Worm (Caenorhabditis elegans) whole organism, young adult: ENCODE results near the gene srn-1.
A peak's percentile ranks its signal among the peaks of the same experiment; 100 is the strongest.

Experiments used
- B0261.1 ChIP-seq: sonication (generic microtip); optimal IDR thresholded peaks from 2 replicates; lab custom pipeline; 2016; ENCODE audit warnings: mild to moderate bottlenecking, missing genetic modification characterization, moderate library complexity, missing compliant biosample characterization
- B0336.3 ChIP-seq: fragments of 200-800 bp; sonication (Bioruptor generic); IDR thresholded peaks from 2 replicates; pipeline ENCODE4 v1.3.6; 2022; ENCODE audit warnings: missing genetic modification characterization, missing compliant biosample characterization
- F33H1.4 ChIP-seq: fragments of 200-800 bp; sonication (Bioruptor generic); IDR thresholded peaks from 2 replicates; pipeline ENCODE4 v1.3.6; 2022; ENCODE audit warnings: missing genetic modification reagents, missing genetic modification characterization, missing compliant biosample characterization
- F57C9.4 ChIP-seq: sonication (generic microtip); optimal IDR thresholded peaks from 2 replicates; lab custom pipeline; 2017; ENCODE audit warnings: mild to moderate bottlenecking, missing genetic modification characterization, missing compliant biosample characterization
- Y53G8AR.9 ChIP-seq: fragments of 200-800 bp; sonication (Bioruptor generic); conservative IDR thresholded peaks from 2 replicates; pipeline ENCODE4 v1.3.6; 2022; ENCODE audit warnings: missing genetic modification reagents, missing genetic modification characterization, missing compliant biosample characterization
- ZK185.1 ChIP-seq: sonication (generic microtip); optimal IDR thresholded peaks from 2 replicates; lab custom pipeline; 2016; ENCODE audit warnings: mild to moderate bottlenecking, missing genetic modification characterization, missing compliant biosample characterization; ENCODE audit not compliant: poor library complexity, severe bottlenecking
- ama-1 ChIP-seq, 3 experiments: fragments of 150-350 bp in 1 of 3; sonication (generic microtip) in 2 of 3; optimal IDR thresholded peaks; 2 replicates each; lab custom pipeline; 2014 to 2018; ENCODE audit warnings: missing biosample characterization in 2 of 3, missing genetic modification characterization in 2 of 3, missing genetic modification reagents in 2 of 3
- atf-7 ChIP-seq: sonication (generic microtip); optimal IDR thresholded peaks from 2 replicates; lab custom pipeline; 2017; ENCODE audit warnings: mild to moderate bottlenecking, missing genetic modification characterization, missing compliant biosample characterization
- attf-3 ChIP-seq: fragments of 200-800 bp; sonication (Bioruptor generic); conservative IDR thresholded peaks from 2 replicates; pipeline ENCODE4 v1.3.6; 2022; ENCODE audit warnings: missing genetic modification reagents, missing genetic modification characterization, missing compliant biosample characterization
- cebp-1 ChIP-seq, 2 experiments: fragments of 200-800 bp in 1 of 2; sonication (Bioruptor generic) in 1 of 2; sonication (generic microtip) in 1 of 2; IDR thresholded peaks in 1 of 2; optimal IDR thresholded peaks in 1 of 2; 2 replicates each; pipeline versions ENCODE4 v1.3.6 to Lab custom; 2017 to 2022; ENCODE audit warnings: missing compliant biosample characterization in 2 of 2, missing genetic modification characterization in 2 of 2, mild to moderate bottlenecking in 1 of 2, missing genetic modification reagents in 1 of 2, moderate library complexity in 1 of 2
- cebp-2 ChIP-seq: fragments of 200-800 bp; sonication (Bioruptor generic); IDR thresholded peaks from 2 replicates; pipeline ENCODE4 v1.3.6; 2022; ENCODE audit warnings: missing genetic modification characterization, missing compliant biosample characterization
- ceh-100 ChIP-seq: fragments of 200-800 bp; sonication (Bioruptor generic); IDR thresholded peaks from 2 replicates; pipeline ENCODE4 v1.3.6; 2022; ENCODE audit warnings: missing genetic modification reagents, missing genetic modification characterization, missing compliant biosample characterization
- die-1 ChIP-seq: sonication (generic microtip); optimal IDR thresholded peaks from 2 replicates; lab custom pipeline; 2016; ENCODE audit warnings: missing genotype, mild to moderate bottlenecking, missing genetic modification characterization, missing compliant biosample characterization
- dox-1 ChIP-seq: fragments of 200-800 bp; sonication (Bioruptor generic); IDR thresholded peaks from 2 replicates; pipeline ENCODE4 v1.3.6; 2022; ENCODE audit warnings: missing genetic modification reagents, missing genetic modification characterization, missing compliant biosample characterization
- egl-44 ChIP-seq: fragments of 200-800 bp; sonication (Bioruptor generic); IDR thresholded peaks from 2 replicates; pipeline ENCODE4 v1.3.6; 2022; ENCODE audit warnings: missing genetic modification reagents, missing genetic modification characterization, missing compliant biosample characterization
- ets-4 ChIP-seq: fragments of 200-800 bp; sonication (Bioruptor generic); optimal IDR thresholded peaks from 2 replicates; lab custom pipeline; 2018; ENCODE audit warnings: mild to moderate bottlenecking, missing genetic modification characterization, missing compliant biosample characterization
- hlh-12 ChIP-seq: sonication (generic microtip); optimal IDR thresholded peaks from 2 replicates; lab custom pipeline; 2016; ENCODE audit warnings: missing genetic modification characterization, missing compliant biosample characterization
- hmg-1.2 ChIP-seq: fragments of 200-800 bp; sonication (Bioruptor generic); IDR thresholded peaks from 2 replicates; pipeline ENCODE4 v1.3.6; 2022; ENCODE audit warnings: missing genetic modification reagents, missing genetic modification characterization, missing compliant biosample characterization
- hrde-1 ChIP-seq: sonication (generic microtip); optimal IDR thresholded peaks from 2 replicates; lab custom pipeline; 2016; ENCODE audit warnings: missing genetic modification characterization, mild to moderate bottlenecking, missing compliant biosample characterization, moderate library complexity, missing genotype, missing genetic modification reagents, borderline replicate concordance
- let-607 ChIP-seq, 2 experiments: fragments of 200-800 bp in 1 of 2; sonication (Bioruptor generic) in 1 of 2; sonication (generic microtip) in 1 of 2; optimal IDR thresholded peaks; 2 replicates each; lab custom pipeline; 2016 to 2018; ENCODE audit warnings: mild to moderate bottlenecking in 2 of 2, missing compliant biosample characterization in 2 of 2, missing genetic modification characterization in 2 of 2, moderate library complexity in 2 of 2, missing genotype in 1 of 2
- lin-26 ChIP-seq: fragments of 200-800 bp; sonication (Bioruptor generic); IDR thresholded peaks from 2 replicates; pipeline ENCODE4 v1.3.6; 2022; ENCODE audit warnings: missing genetic modification reagents, missing genetic modification characterization, missing compliant biosample characterization
- lin-40 ChIP-seq: sonication (generic microtip); optimal IDR thresholded peaks from 2 replicates; lab custom pipeline; 2016; ENCODE audit warnings: missing genetic modification characterization, mild to moderate bottlenecking, missing compliant biosample characterization, missing genotype, missing genetic modification reagents
- lin-54 ChIP-seq: fragments of 200-800 bp; sonication (Bioruptor generic); optimal IDR thresholded peaks from 2 replicates; lab custom pipeline; 2018; ENCODE audit warnings: mild to moderate bottlenecking, missing genetic modification characterization, missing compliant biosample characterization
- madf-10 ChIP-seq: sonication (generic microtip); optimal IDR thresholded peaks from 2 replicates; lab custom pipeline; 2016; ENCODE audit warnings: mild to moderate bottlenecking, missing genetic modification characterization, missing compliant biosample characterization
- mcd-1 ChIP-seq: fragments of 200-800 bp; sonication (Bioruptor generic); IDR thresholded peaks from 2 replicates; pipeline ENCODE4 v1.3.6; 2022; ENCODE audit warnings: missing genetic modification reagents, missing genetic modification characterization, missing compliant biosample characterization
- mes-4 ChIP-seq: sonication (generic microtip); optimal IDR thresholded peaks from 2 replicates; lab custom pipeline; 2016; ENCODE audit warnings: missing genotype, missing genetic modification characterization, missing compliant biosample characterization
- nfyb-1 ChIP-seq: fragments of 200-800 bp; sonication (Bioruptor generic); IDR thresholded peaks from 2 replicates; pipeline ENCODE4 v1.3.6; 2022; ENCODE audit warnings: missing genetic modification reagents, missing genetic modification characterization, missing compliant biosample characterization
- nhr-27 ChIP-seq: fragments of 200-800 bp; sonication (Bioruptor generic); optimal IDR thresholded peaks from 2 replicates; lab custom pipeline; 2018; ENCODE audit warnings: mild to moderate bottlenecking, missing genetic modification characterization, moderate library complexity, missing compliant biosample characterization
- nhr-80 ChIP-seq: sonication (generic microtip); optimal IDR thresholded peaks from 2 replicates; lab custom pipeline; 2016; ENCODE audit warnings: missing genetic modification characterization, missing compliant biosample characterization
- nhr-90 ChIP-seq: sonication (generic microtip); optimal IDR thresholded peaks from 2 replicates; lab custom pipeline; 2016; ENCODE audit warnings: missing genotype, mild to moderate bottlenecking, missing genetic modification characterization, missing compliant biosample characterization
- pbrm-1 ChIP-seq: fragments of 200-800 bp; sonication (Bioruptor generic); IDR thresholded peaks from 2 replicates; pipeline ENCODE4 v1.3.6; 2022; ENCODE audit warnings: missing genetic modification reagents, missing genetic modification characterization, missing compliant biosample characterization
- snpc-1.3 ChIP-seq: sonication (generic microtip); optimal IDR thresholded peaks from 2 replicates; lab custom pipeline; 2017; ENCODE audit warnings: missing genetic modification characterization, mild to moderate bottlenecking, missing compliant biosample characterization, antibody characterized with exemption, moderate library complexity, missing genotype, missing genetic modification reagents; ENCODE audit not compliant: insufficient read depth
- tbp1 ChIP-seq: fragments of 200-800 bp; sonication (Bioruptor generic); optimal IDR thresholded peaks from 2 replicates; lab custom pipeline; 2018; ENCODE audit warnings: mild to moderate bottlenecking, missing genetic modification characterization, missing compliant biosample characterization
- tlf-1 ChIP-seq: fragments of 200-800 bp; sonication (Bioruptor generic); optimal IDR thresholded peaks from 2 replicates; lab custom pipeline; 2018; ENCODE audit warnings: mild to moderate bottlenecking, missing genetic modification characterization, missing compliant biosample characterization
- unc-62 ChIP-seq: fragments of 150-350 bp; optimal IDR thresholded peaks from 2 replicates; lab custom pipeline; 2014; ENCODE audit warnings: missing biosample characterization, missing genetic modification reagents, missing genetic modification characterization
- ztf-18 ChIP-seq: sonication (generic microtip); optimal IDR thresholded peaks from 2 replicates; lab custom pipeline; 2016; ENCODE audit warnings: missing genotype, mild to moderate bottlenecking, missing genetic modification characterization, missing compliant biosample characterization
- ztf-22 ChIP-seq: fragments of 200-800 bp; sonication (Bioruptor generic); optimal IDR thresholded peaks from 2 replicates; lab custom pipeline; 2018; ENCODE audit warnings: mild to moderate bottlenecking, missing genetic modification characterization, moderate library complexity, missing compliant biosample characterization
- ztf-26 ChIP-seq: sonication (generic microtip); optimal IDR thresholded peaks from 2 replicates; lab custom pipeline; 2017; ENCODE audit warnings: missing genetic modification characterization, missing compliant biosample characterization
- ztf-6 ChIP-seq: fragments of 200-800 bp; sonication (Bioruptor generic); IDR thresholded peaks from 2 replicates; pipeline ENCODE4 v1.3.6; 2022; ENCODE audit warnings: missing genetic modification reagents, missing genetic modification characterization, missing compliant biosample characterization

Gene srn-1

DNA sequence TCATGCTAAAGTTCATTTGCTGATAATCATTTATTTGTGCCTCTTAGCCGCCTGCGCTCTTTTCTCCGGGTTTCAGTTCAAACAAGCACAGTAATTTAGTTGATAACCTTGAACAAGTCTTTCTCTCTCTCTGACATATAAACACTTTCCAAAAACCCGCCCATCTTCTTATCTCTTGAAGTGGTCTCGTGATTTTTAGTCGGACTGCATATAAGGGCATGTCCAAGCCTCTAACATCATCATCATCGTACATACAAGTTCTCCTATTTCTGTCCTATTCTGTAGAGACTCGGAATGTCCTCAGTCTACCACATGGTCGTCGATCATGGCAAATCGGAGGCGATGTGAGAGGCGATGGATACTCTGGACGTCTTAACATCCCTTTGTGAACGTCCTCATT, 10.0 kb downstream of the srn-1 start, which contains the start of gene F31F7.1:
TSS of gene F31F7.1 (plus strand) at position 235 of the 400 bp plus-strand sequence.
- TF ChIP-seq tlf-1 (peak; percentile 5), ztf-22 (peak; percentile 76), nhr-27 (tag; lab: Kevin White, UChicago) (no peak), ZK185.1 (peak; percentile 36), madf-10 (peak; percentile 49), tbp1 (GFP tag; lab: Kevin White, UChicago) (peak; percentile 49), attf-3 (GFP tag; lab: Robert Waterston, UW) (no peak), nhr-80 (tag; lab: Kevin White, UChicago) (peak; percentile 98), atf-7 (tag; lab: Kevin White, UChicago) (peak; percentile 46), pbrm-1 (GFP tag; lab: Robert Waterston, UW) (0 out of 2 replicates have a peak, but pooled peaks have one; percentile 6), lin-40 (tag; lab: Kevin White, UChicago) (peak; percentile 30), dox-1 (GFP tag; lab: Robert Waterston, UW) (peak; percentile 56), egl-44 (GFP tag; lab: Robert Waterston, UW) (0 out of 2 replicates have a peak, but pooled peaks have one; percentile 40), ztf-26 (tag; lab: Kevin White, UChicago) (peak; percentile 19), ztf-18 (tag; lab: Kevin White, UChicago) (peak; percentile 18), unc-62 (GFP tag; lab: Kevin White, UChicago) (no peak), snpc-1.3 (tag; lab: Kevin White, UChicago) (no peak), ets-4 (GFP tag; lab: Kevin White, UChicago) (peak; percentile 17), let-607 (tag; optimal IDR thresholded peaks at IDR 0.05; lab: Kevin White, UChicago) (peak in 1 of 2 experiments; percentile 20), cebp-1 (GFP tag; IDR thresholded peaks at IDR 0.05; lab: Robert Waterston, UW) (no peak), cebp-1 (tag; optimal IDR thresholded peaks at IDR 0.05; lab: Kevin White, UChicago) (peak; percentile 17), F33H1.4 (GFP tag; lab: Robert Waterston, UW) (no peak), ama-1 (optimal IDR thresholded peaks at IDR 0.05; lab: Kevin White, UChicago) (peak; percentile 77), ama-1 (GFP tag; optimal IDR thresholded peaks at IDR 0.05; lab: Kevin White, UChicago) (no peak)

DNA sequence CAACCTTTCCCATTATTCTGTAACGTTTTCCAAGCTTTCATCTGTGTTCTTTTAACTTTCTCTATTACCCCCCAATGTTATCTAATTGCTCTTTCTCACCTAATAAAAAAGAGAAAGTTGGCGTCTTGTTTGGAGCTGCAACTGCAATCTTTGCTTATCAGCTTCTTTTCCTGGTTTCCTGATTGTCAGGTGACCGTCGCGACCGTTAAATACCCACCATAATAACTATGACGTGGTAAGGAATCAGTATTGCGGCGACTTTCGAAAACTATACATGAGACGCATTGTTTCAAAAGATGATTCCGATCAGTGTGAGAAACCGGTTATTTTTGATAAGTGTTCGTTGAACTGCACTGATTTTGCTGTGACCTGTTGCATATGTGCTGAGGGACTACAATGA, 11.0 kb downstream of the srn-1 start:
- no peak for TF ChIP-seq lin-26 (GFP tag; lab: Robert Waterston, UW)
- peak; percentile 24 for TF ChIP-seq tbp1 (GFP tag; lab: Kevin White, UChicago)
- TF ChIP-seq die-1 (tag; lab: Kevin White, UChicago), result no peak
- TF ChIP-seq ceh-100 (GFP tag; lab: Robert Waterston, UW), result no peak
- TF ChIP-seq hlh-12 (tag; lab: Kevin White, UChicago), result no peak
- TF ChIP-seq ets-4 (GFP tag; lab: Kevin White, UChicago), result peak; percentile 63
- no peak for TF ChIP-seq ztf-6 (GFP tag; lab: Robert Waterston, UW)
- TF ChIP-seq B0336.3 (GFP tag; lab: Robert Waterston, UW), result no peak
- TF ChIP-seq mes-4 (tag; lab: Kevin White, UChicago), result no peak
- peak; percentile 34 for TF ChIP-seq nhr-90 (tag; lab: Kevin White, UChicago)
- no peak for TF ChIP-seq Y53G8AR.9 (GFP tag; lab: Robert Waterston, UW)
- peak in 1 of 2 experiments; percentile 17 for TF ChIP-seq let-607 (tag; optimal IDR thresholded peaks at IDR 0.05; lab: Kevin White, UChicago)
- no peak for TF ChIP-seq B0261.1 (tag; lab: Kevin White, UChicago)
- no peak for TF ChIP-seq mcd-1
- peak; percentile 37 for TF ChIP-seq atf-7 (tag; lab: Kevin White, UChicago)
- TF ChIP-seq F33H1.4 (GFP tag; lab: Robert Waterston, UW), result no peak
- no peak for TF ChIP-seq ztf-18 (tag; lab: Kevin White, UChicago)
- no peak for TF ChIP-seq cebp-1 (GFP tag; IDR thresholded peaks at IDR 0.05; lab: Robert Waterston, UW)
- TF ChIP-seq cebp-1 (tag; optimal IDR thresholded peaks at IDR 0.05; lab: Kevin White, UChicago), result peak; percentile 57
- peak; percentile 49 for TF ChIP-seq ztf-22
- peak; percentile 54; the same call in 1 of the 2 replicates for TF ChIP-seq dox-1 (GFP tag; lab: Robert Waterston, UW)
- TF ChIP-seq cebp-2 (GFP tag; lab: Robert Waterston, UW), result no peak
- no peak for TF ChIP-seq hrde-1 (tag; lab: Kevin White, UChicago)
- TF ChIP-seq lin-54 (GFP tag; lab: Kevin White, UChicago), result no peak
- TF ChIP-seq nhr-80 (tag; lab: Kevin White, UChicago), result peak; percentile 93
- TF ChIP-seq hmg-1.2 (GFP tag; lab: Robert Waterston, UW), result 0 out of 2 replicates have a peak, but pooled peaks have one; percentile 14
- TF ChIP-seq pbrm-1 (GFP tag; lab: Robert Waterston, UW), result no peak
- peak; percentile 49; the same call in 1 of the 2 replicates for TF ChIP-seq nfyb-1
- TF ChIP-seq F57C9.4 (tag; lab: Kevin White, UChicago), result no peak
- TF ChIP-seq, all 124 proteins: peak for 11
